Worm (Caenorhabditis elegans) whole organism, L4/young adult: Measurements from ENCODE around the gene srv-19.

Experiments used
- W03F9.2 ChIP-seq: fragments of 150-350 bp; optimal IDR thresholded peaks from 2 replicates; lab custom pipeline; 2014; ENCODE audit warnings: missing biosample characterization, missing genetic modification characterization
- dao-5 ChIP-seq: sonication (generic microtip); optimal IDR thresholded peaks from 2 replicates; lab custom pipeline; 2016; ENCODE audit warnings: missing genotype, missing genetic modification characterization, moderate library complexity, missing compliant biosample characterization
- him-1 ChIP-seq: sonication (generic microtip); optimal IDR thresholded peaks from 2 replicates; lab custom pipeline; 2016; ENCODE audit warnings: missing genotype, missing genetic modification reagents, missing genetic modification characterization, missing compliant biosample characterization

DNA sequence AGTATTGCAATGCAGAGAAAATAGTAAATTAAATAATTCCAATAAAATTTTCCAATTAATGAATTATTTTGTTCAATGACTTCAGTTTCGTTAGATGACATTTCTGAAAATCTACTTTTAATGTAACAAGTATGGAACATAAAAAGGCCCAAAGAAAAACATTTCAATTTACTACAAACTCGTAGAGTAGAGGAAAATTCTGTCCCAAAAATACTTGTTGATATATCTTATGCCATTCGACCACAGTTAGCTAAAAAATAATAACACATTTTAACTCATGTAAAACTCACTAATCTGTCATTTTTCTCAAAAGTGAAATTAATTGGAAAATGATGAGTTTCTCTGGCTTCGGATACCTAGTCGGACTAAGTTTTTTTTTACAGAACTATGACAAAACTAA is 3.5 kb upstream of the srv-19 start, which contains the start of gene srv-21:
- TF ChIP-seq W03F9.2 = no peak
- no peak for TF ChIP-seq him-1 (tag; lab: Kevin White, UChicago)
- TF ChIP-seq dao-5 (tag; lab: Kevin White, UChicago) = no peak
